Worm (Caenorhabditis elegans) whole organism, L4 larva: Measurements from ENCODE around the gene cox-10.

Experiments used
- fkh-10 ChIP-seq: fragments of 150-350 bp; optimal IDR thresholded peaks from 2 replicates; lab custom pipeline; 2014; ENCODE audit warnings: missing biosample characterization, missing genetic modification reagents, missing genetic modification characterization
- lim-7 ChIP-seq: fragments of 200-800 bp; sonication (Bioruptor generic); IDR thresholded peaks from 2 replicates; pipeline ENCODE4 v1.3.6; 2022; ENCODE audit warnings: missing genetic modification characterization, missing compliant biosample characterization
- lin-29 ChIP-seq: fragments of 200-800 bp; sonication (Bioruptor generic); IDR thresholded peaks from 2 replicates; pipeline ENCODE4 v1.3.6; 2022; ENCODE audit warnings: missing genetic modification reagents, missing genetic modification characterization, missing compliant biosample characterization
- mdt-29 ChIP-seq: fragments of 200-800 bp; sonication (Bioruptor generic); IDR thresholded peaks from 2 replicates; pipeline ENCODE4 v1.3.6; 2022; ENCODE audit warnings: missing genetic modification reagents, missing genetic modification characterization, missing compliant biosample characterization
- nhr-41 ChIP-seq: fragments of 200-800 bp; sonication (Bioruptor generic); IDR thresholded peaks from 2 replicates; pipeline ENCODE4 v1.3.6; 2022; ENCODE audit warnings: missing genetic modification reagents, missing genetic modification characterization, missing compliant biosample characterization
- pqm-1 ChIP-seq: sonication (generic microtip); optimal IDR thresholded peaks from 2 replicates; lab custom pipeline; 2017; ENCODE audit warnings: missing biosample characterization, missing genetic modification characterization
- unc-39 ChIP-seq: sonication (generic microtip); optimal IDR thresholded peaks from 2 replicates; lab custom pipeline; 2017; ENCODE audit warnings: missing biosample characterization, missing genetic modification characterization
- vab-7 ChIP-seq: fragments of 200-800 bp; sonication (Bioruptor generic); IDR thresholded peaks from 2 replicates; pipeline ENCODE4 v1.3.6; 2022; ENCODE audit warnings: missing genetic modification reagents, missing genetic modification characterization, missing compliant biosample characterization
- ztf-11 ChIP-seq: fragments of 150-350 bp; optimal IDR thresholded peaks from 2 replicates; lab custom pipeline; 2014; ENCODE audit warnings: missing biosample characterization, missing genetic modification characterization

DNA sequence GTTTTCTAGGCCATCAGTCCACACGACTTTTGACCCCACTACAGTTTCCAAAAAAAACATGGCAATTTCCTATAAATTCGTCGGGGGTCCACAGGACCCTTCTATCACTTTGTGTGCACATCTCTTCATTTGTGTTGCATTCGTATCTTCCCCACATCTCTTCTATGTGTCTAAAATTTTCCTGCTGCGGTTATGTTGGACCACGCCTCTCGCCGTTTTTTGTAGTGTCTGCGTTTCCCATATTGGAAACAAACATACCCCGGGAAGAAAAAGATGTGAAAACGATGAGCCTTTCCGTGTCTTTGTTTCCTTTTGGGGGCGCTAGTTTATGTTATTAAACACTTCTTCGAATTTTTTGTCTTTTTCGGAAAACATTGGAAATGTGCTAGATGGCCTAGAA is 17.8 kb upstream of the cox-10 start:
- no peak for TF ChIP-seq pqm-1 (tag; lab: Kevin White, UChicago)
- no peak for TF ChIP-seq fkh-10 (GFP tag; lab: Kevin White, UChicago)
- no peak for TF ChIP-seq ztf-11 (tag; lab: Kevin White, UChicago)
- TF ChIP-seq lim-7 (GFP tag; lab: Robert Waterston, UW): no peak
- no peak for TF ChIP-seq unc-39 (tag; lab: Kevin White, UChicago)
- TF ChIP-seq mdt-29 (GFP tag; lab: Robert Waterston, UW): no peak
- TF ChIP-seq lin-29 (GFP tag; lab: Robert Waterston, UW): no peak
- TF ChIP-seq vab-7: no peak
- no peak for TF ChIP-seq nhr-41 (GFP tag; lab: Robert Waterston, UW)
